Worm (Caenorhabditis elegans): ENCODE measurements around the gene H28G03.3.

Gene H28G03.3

ce11 chrX:5263585-5263984, 37.4 kb upstream of the H28G03.3 start:
- no peak for TF ChIP-seq K02D7.2 (tag; optimal IDR thresholded peaks at IDR 0.05)
- TF ChIP-seq fax-1 (tag; optimal IDR thresholded peaks at IDR 0.05): no peak
- no peak for TF ChIP-seq hlh-13 (GFP tag; optimal IDR thresholded peaks at IDR 0.05)
- TF ChIP-seq T23F11.4 (GFP tag; optimal IDR thresholded peaks at IDR 0.05): no peak
- no peak for TF ChIP-seq ttx-3 (tag; optimal IDR thresholded peaks at IDR 0.05)
- TF ChIP-seq gmeb-2 (tag; optimal IDR thresholded peaks at IDR 0.05): no peak
- TF ChIP-seq madf-2 (tag; optimal IDR thresholded peaks at IDR 0.05): no peak
- TF ChIP-seq C08G9.2 (tag; optimal IDR thresholded peaks at IDR 0.05): no peak
- TF ChIP-seq elt-2 (tag; optimal IDR thresholded peaks at IDR 0.05): no peak
- TF ChIP-seq ref-2 (tag; optimal IDR thresholded peaks at IDR 0.05): no peak
- no peak for TF ChIP-seq sdc-2 (tag; optimal IDR thresholded peaks at IDR 0.05)
- TF ChIP-seq eyg-1 (tag; optimal IDR thresholded peaks at IDR 0.05): no peak
- no peak for TF ChIP-seq dmd-4 (tag; optimal IDR thresholded peaks at IDR 0.05; ENCODE audit: borderline replicate concordance)
- TF ChIP-seq ets-4 (tag; optimal IDR thresholded peaks at IDR 0.05): no peak
- no peak for TF ChIP-seq ceh-18 (tag; optimal IDR thresholded peaks at IDR 0.05)
- TF ChIP-seq pqm-1 (tag; optimal IDR thresholded peaks at IDR 0.05): no peak
- no peak for TF ChIP-seq pag-3 (tag; optimal IDR thresholded peaks at IDR 0.05; ENCODE audit: borderline replicate concordance)
- TF ChIP-seq tbx-7 (tag; optimal IDR thresholded peaks at IDR 0.05): no peak

ce11 chrX:5262033-5262432, 35.9 kb upstream of the H28G03.3 start:
- TF ChIP-seq sdc-2 (tag; optimal IDR thresholded peaks at IDR 0.05): peak; percentile 20
- TF ChIP-seq elt-4 (tag; optimal IDR thresholded peaks at IDR 0.05): no peak
- no peak for TF ChIP-seq ttx-3 (tag; optimal IDR thresholded peaks at IDR 0.05)
- TF ChIP-seq elt-2 (tag; optimal IDR thresholded peaks at IDR 0.05): peak; percentile 22

ce11 chrX:5260389-5260788, 34.2 kb upstream of the H28G03.3 start:
- TF ChIP-seq ceh-18 (tag; optimal IDR thresholded peaks at IDR 0.05) (no peak), zip-5 (tag; optimal IDR thresholded peaks at IDR 0.05) (no peak), hlh-15 (tag; optimal IDR thresholded peaks at IDR 0.05) (no peak), fkh-10 (GFP tag; optimal IDR thresholded peaks at IDR 0.05) (no peak), tbx-7 (tag; optimal IDR thresholded peaks at IDR 0.05) (no peak), pros-1 (tag; optimal IDR thresholded peaks at IDR 0.05) (no peak), lim-6 (tag; optimal IDR thresholded peaks at IDR 0.05) (no peak), C38D4.7 (GFP tag; optimal IDR thresholded peaks at IDR 0.05) (no peak), ceh-48 (tag; optimal IDR thresholded peaks at IDR 0.05) (no peak), ceh-9 (tag; optimal IDR thresholded peaks at IDR 0.05) (no peak), ceh-31 (tag; optimal IDR thresholded peaks at IDR 0.05) (no peak), ama-1 (optimal IDR thresholded peaks at IDR 0.05) (no peak)

ce11 chrX:5256999-5257398, 30.8 kb upstream of the H28G03.3 start, which contains the start of gene nspg-12:
Gene nspg-12 (plus strand): TSS chrX:5257299.
- TF ChIP-seq lim-6 (tag; optimal IDR thresholded peaks at IDR 0.05) (no peak), T23F11.4 (GFP tag; optimal IDR thresholded peaks at IDR 0.05) (no peak), ztf-16 (tag; optimal IDR thresholded peaks at IDR 0.05) (no peak), sdc-2 (tag; optimal IDR thresholded peaks at IDR 0.05) (no peak), pros-1 (tag; optimal IDR thresholded peaks at IDR 0.05) (no peak), hlh-15 (tag; optimal IDR thresholded peaks at IDR 0.05) (no peak)

ce11 chrX:5255320-5255719, 29.2 kb upstream of the H28G03.3 start:
- TF ChIP-seq ama-1 (optimal IDR thresholded peaks at IDR 0.05) (no peak), hlh-30 (tag; optimal IDR thresholded peaks at IDR 0.05; ENCODE audit: insufficient read depth) (no peak), K09A11.1 (tag; optimal IDR thresholded peaks at IDR 0.05; ENCODE audit: insufficient read depth) (no peak), eyg-1 (tag; optimal IDR thresholded peaks at IDR 0.05) (no peak)

- TF ChIP-seq sox-4 (tag; optimal IDR thresholded peaks at IDR 0.05): no peak
- no peak for TF ChIP-seq nfya-1 (tag; optimal IDR thresholded peaks at IDR 0.05)
- TF ChIP-seq ceh-48 (tag; optimal IDR thresholded peaks at IDR 0.05): no peak
- no peak for TF ChIP-seq hlh-6 (tag; optimal IDR thresholded peaks at IDR 0.05)
- no peak for TF ChIP-seq C08G9.2 (tag; optimal IDR thresholded peaks at IDR 0.05)
- no peak for TF ChIP-seq ceh-24 (tag; optimal IDR thresholded peaks at IDR 0.05)
- TF ChIP-seq Y22D7AL.16 (tag; optimal IDR thresholded peaks at IDR 0.05): no peak
- TF ChIP-seq hlh-30 (tag; optimal IDR thresholded peaks at IDR 0.05; ENCODE audit: insufficient read depth): no peak
Measured at ce11 chrX:5254894-5255293, 28.7 kb upstream of the H28G03.3 start, which contains the start of gene nspg-13. Gene nspg-13 (plus strand): TSS chrX:5255194.

Data from whole organism, late embryonic.